Fruit fly (Drosophila melanogaster) whole organism, prepupa: ENCODE results near the gene CG16852.

Experiments used
- Blimp-1 ChIP-seq: fragments of 200-800 bp; sonication (Bioruptor generic); optimal IDR thresholded peaks from 3 replicates; lab custom pipeline; 2017; ENCODE audit warnings: missing biosample characterization, missing genetic modification characterization, mild to moderate bottlenecking, moderate library complexity, missing genetic modification reagents
- CG10631 ChIP-seq: fragments of 200-800 bp; sonication (Bioruptor generic); optimal IDR thresholded peaks from 2 replicates; lab custom pipeline; 2016; ENCODE audit warnings: missing biosample characterization, missing genetic modification characterization
- CG10669 ChIP-seq: fragments of 200-800 bp; sonication (Bioruptor generic); optimal IDR thresholded peaks from 3 replicates; lab custom pipeline; 2018; ENCODE audit warnings: missing biosample characterization, mild to moderate bottlenecking, missing genetic modification characterization, moderate library complexity
- CG11294 ChIP-seq: fragments of 200-800 bp; sonication (Bioruptor generic); IDR thresholded peaks from 2 replicates; pipeline ENCODE4 v1.3.6; 2022; ENCODE audit warnings: missing biosample characterization, missing genetic modification characterization
- CG11902 ChIP-seq: fragments of 200-800 bp; sonication (Bioruptor generic); optimal IDR thresholded peaks from 3 replicates; lab custom pipeline; 2016; ENCODE audit warnings: missing biosample characterization, missing genetic modification characterization
- CG1621 ChIP-seq: fragments of 200-800 bp; sonication (Bioruptor generic); optimal IDR thresholded peaks from 3 replicates; lab custom pipeline; 2018; ENCODE audit warnings: missing biosample characterization, mild to moderate bottlenecking, missing genetic modification characterization
- CG16779 ChIP-seq: fragments of 200-800 bp; sonication (Bioruptor generic); optimal IDR thresholded peaks from 3 replicates; lab custom pipeline; 2017; ENCODE audit warnings: missing biosample characterization, mild to moderate bottlenecking, missing genetic modification characterization
- CG3032 ChIP-seq: fragments of 200-800 bp; optimal IDR thresholded peaks from 2 replicates; lab custom pipeline; 2019; ENCODE audit warnings: missing biosample characterization, mild to moderate bottlenecking, missing genetic modification characterization, moderate library complexity
- CG31627 ChIP-seq: fragments of 200-800 bp; sonication (Bioruptor generic); optimal IDR thresholded peaks from 3 replicates; lab custom pipeline; 2016; ENCODE audit warnings: missing biosample characterization, missing genetic modification characterization
- CG32006 ChIP-seq: fragments of 200-800 bp; sonication (Bioruptor generic); optimal IDR thresholded peaks from 3 replicates; lab custom pipeline; 2017; ENCODE audit warnings: missing biosample characterization, mild to moderate bottlenecking, missing genetic modification characterization
- CG3919 ChIP-seq: fragments of 200-800 bp; sonication (Bioruptor generic); optimal IDR thresholded peaks from 3 replicates; lab custom pipeline; 2016; ENCODE audit warnings: missing biosample characterization, missing genetic modification characterization
- CG6163 ChIP-seq: fragments of 200-800 bp; sonication (Bioruptor generic); IDR thresholded peaks from 3 replicates; pipeline ENCODE4 v1.3.6; 2022; ENCODE audit warnings: missing biosample characterization, missing genetic modification characterization
- CG6276 ChIP-seq: fragments of 200-800 bp; sonication (Bioruptor generic); optimal IDR thresholded peaks from 2 replicates; lab custom pipeline; 2017; ENCODE audit warnings: missing biosample characterization, mild to moderate bottlenecking, missing genetic modification characterization
- CG6792 ChIP-seq: fragments of 200-800 bp; sonication (Bioruptor generic); optimal IDR thresholded peaks from 3 replicates; lab custom pipeline; 2016; ENCODE audit warnings: missing biosample characterization, missing genetic modification characterization
- CG6808 ChIP-seq: fragments of 200-800 bp; sonication (Bioruptor generic); optimal IDR thresholded peaks from 3 replicates; lab custom pipeline; 2017; ENCODE audit warnings: missing biosample characterization, missing genetic modification characterization, mild to moderate bottlenecking, moderate library complexity, missing genetic modification reagents
- CG6854 ChIP-seq: fragments of 200-800 bp; sonication (Bioruptor generic); optimal IDR thresholded peaks from 2 replicates; lab custom pipeline; 2017; ENCODE audit warnings: missing biosample characterization, mild to moderate bottlenecking, missing genetic modification characterization
- CG7368 ChIP-seq: fragments of 200-800 bp; sonication (Bioruptor generic); optimal IDR thresholded peaks from 3 replicates; lab custom pipeline; 2016; ENCODE audit warnings: missing biosample characterization, missing genetic modification characterization
- CG8119 ChIP-seq: fragments of 200-800 bp; sonication (Bioruptor generic); IDR thresholded peaks from 3 replicates; pipeline ENCODE4 v1.3.6; 2022; ENCODE audit warnings: missing biosample characterization, missing genetic modification characterization
- CG8319 ChIP-seq: fragments of 200-800 bp; sonication (Bioruptor generic); optimal IDR thresholded peaks from 3 replicates; lab custom pipeline; 2016; ENCODE audit warnings: missing biosample characterization, missing genetic modification characterization
- CG8632 ChIP-seq: fragments of 200-800 bp; sonication (Bioruptor generic); optimal IDR thresholded peaks from 3 replicates; lab custom pipeline; 2016; ENCODE audit warnings: missing biosample characterization, missing genetic modification characterization
- CG9139 ChIP-seq: fragments of 200-800 bp; sonication (Bioruptor generic); optimal IDR thresholded peaks from 3 replicates; lab custom pipeline; 2017; ENCODE audit warnings: missing biosample characterization, mild to moderate bottlenecking, missing genetic modification characterization
- Eip75B ChIP-seq: fragments of 200-800 bp; sonication (Bioruptor generic); optimal IDR thresholded peaks from 3 replicates; lab custom pipeline; 2016; ENCODE audit warnings: missing biosample characterization, missing genetic modification characterization
- Eip78C ChIP-seq: fragments of 200-800 bp; sonication (Bioruptor generic); peaks from one replicate; lab custom pipeline; 2016; ENCODE audit warnings: missing biosample characterization, missing genetic modification characterization
- Eip93F ChIP-seq: fragments of 200-800 bp; sonication (Bioruptor generic); optimal IDR thresholded peaks from 2 replicates; lab custom pipeline; 2016; ENCODE audit warnings: missing biosample characterization, mild to moderate bottlenecking, missing genetic modification characterization
- Hr39 ChIP-seq: fragments of 200-800 bp; sonication (Bioruptor generic); optimal IDR thresholded peaks from 2 replicates; lab custom pipeline; 2016; ENCODE audit warnings: missing biosample characterization, missing genetic modification characterization
- Hr4 ChIP-seq: fragments of 200-800 bp; sonication (Bioruptor generic); optimal IDR thresholded peaks from 3 replicates; lab custom pipeline; 2016; ENCODE audit warnings: missing biosample characterization, missing genetic modification characterization
- Lpt ChIP-seq: fragments of 200-800 bp; sonication (Bioruptor generic); optimal IDR thresholded peaks from 3 replicates; lab custom pipeline; 2016; ENCODE audit warnings: missing biosample characterization, missing genetic modification characterization
- Met ChIP-seq: fragments of 200-800 bp; sonication (Bioruptor generic); optimal IDR thresholded peaks from 3 replicates; lab custom pipeline; 2016; ENCODE audit warnings: missing biosample characterization, missing genetic modification characterization
- Sox102F ChIP-seq: fragments of 200-800 bp; sonication (Bioruptor generic); optimal IDR thresholded peaks from 2 replicates; lab custom pipeline; 2016; ENCODE audit warnings: missing biosample characterization, mild to moderate bottlenecking, missing genetic modification characterization
- Sox14 ChIP-seq: fragments of 200-800 bp; sonication (Bioruptor generic); optimal IDR thresholded peaks from 3 replicates; lab custom pipeline; 2016; ENCODE audit warnings: missing biosample characterization, missing genetic modification characterization
- achi ChIP-seq: fragments of 200-800 bp; sonication (Bioruptor generic); optimal IDR thresholded peaks from 3 replicates; lab custom pipeline; 2016; ENCODE audit warnings: missing biosample characterization, missing genetic modification characterization
- acj6 ChIP-seq: fragments of 200-800 bp; sonication (Bioruptor generic); optimal IDR thresholded peaks from 3 replicates; lab custom pipeline; 2016; ENCODE audit warnings: missing biosample characterization, missing genetic modification characterization
- cyc ChIP-seq: fragments of 200-800 bp; sonication (Bioruptor generic); optimal IDR thresholded peaks from 3 replicates; lab custom pipeline; 2016; ENCODE audit warnings: missing biosample characterization, missing genetic modification characterization
- dac ChIP-seq: fragments of 200-800 bp; sonication (Bioruptor generic); optimal IDR thresholded peaks from 2 replicates; lab custom pipeline; 2017; ENCODE audit warnings: missing biosample characterization, mild to moderate bottlenecking, missing genetic modification characterization
- eg ChIP-seq: fragments of 200-800 bp; sonication (Bioruptor generic); IDR thresholded peaks from 3 replicates; pipeline ENCODE4 v1.3.6; 2022; ENCODE audit warnings: missing biosample characterization, missing genetic modification characterization
- esn ChIP-seq: fragments of 200-800 bp; sonication (Bioruptor generic); optimal IDR thresholded peaks from 2 replicates; lab custom pipeline; 2016; ENCODE audit warnings: missing biosample characterization, mild to moderate bottlenecking, missing genetic modification characterization, moderate library complexity
- fd59A ChIP-seq: fragments of 200-800 bp; sonication (Bioruptor generic); optimal IDR thresholded peaks from 2 replicates; lab custom pipeline; 2017; ENCODE audit warnings: missing biosample characterization, mild to moderate bottlenecking, missing genetic modification characterization, missing genetic modification reagents
- fd85E ChIP-seq: fragments of 200-800 bp; sonication (Bioruptor generic); optimal IDR thresholded peaks from 3 replicates; lab custom pipeline; 2016; ENCODE audit warnings: missing biosample characterization, missing genetic modification characterization
- fkh ChIP-seq: fragments of 200-800 bp; sonication (Bioruptor generic); optimal IDR thresholded peaks from 3 replicates; lab custom pipeline; 2017; ENCODE audit warnings: missing biosample characterization, mild to moderate bottlenecking, missing genetic modification characterization, moderate library complexity
- net ChIP-seq: fragments of 200-800 bp; sonication (Bioruptor generic); optimal IDR thresholded peaks from 3 replicates; lab custom pipeline; 2016; ENCODE audit warnings: missing biosample characterization, missing genetic modification characterization
- salr ChIP-seq, 2 experiments: fragments of 200-800 bp; sonication (Bioruptor generic); optimal IDR thresholded peaks; 3 replicates each; lab custom pipeline; 2016 to 2018; ENCODE audit warnings: missing biosample characterization in 2 of 2, missing genetic modification characterization in 2 of 2, mild to moderate bottlenecking in 1 of 2
- svp ChIP-seq: fragments of 200-800 bp; sonication (Bioruptor generic); peaks from one replicate; lab custom pipeline; 2016; ENCODE audit warnings: missing biosample characterization, missing genetic modification characterization
- topi ChIP-seq: fragments of 200-800 bp; sonication (Bioruptor generic); optimal IDR thresholded peaks from 3 replicates; lab custom pipeline; 2016; ENCODE audit warnings: missing biosample characterization, missing genetic modification characterization
- vri ChIP-seq: fragments of 200-800 bp; sonication (Bioruptor generic); optimal IDR thresholded peaks from 3 replicates; lab custom pipeline; 2016; ENCODE audit warnings: missing biosample characterization, mild to moderate bottlenecking, missing genetic modification characterization

The CG16852 gene

dm6 chr2L:13512182-13513032 lies 28.1 kb upstream of the CG16852 start (continued):
- TF ChIP-seq cyc (GFP tag; lab: Kevin White, UChicago) (peak; percentile 15), CG1621 (no peak), dac (GFP tag; lab: Kevin White, UChicago) (no peak), eg (GFP tag; lab: Robert Waterston, UW) (peak; percentile 58), CG31627 (peak; percentile 42), fkh (GFP tag; lab: Kevin White, UChicago) (peak; percentile 25), Sox14 (no peak), salr (GFP tag; optimal IDR thresholded peaks at IDR 0.05; lab: Kevin White, UChicago) (peak in 1 of 2 experiments; percentile 28), CG6808 (GFP tag; lab: Kevin White, UChicago) (no peak)

- TF ChIP-seq Blimp-1 (GFP tag; lab: Kevin White, UChicago), result no peak
- no peak for TF ChIP-seq Sox14
- TF ChIP-seq CG3919 (GFP tag; lab: Kevin White, UChicago), result no peak
- TF ChIP-seq dac (GFP tag; lab: Kevin White, UChicago), result no peak
- TF ChIP-seq CG3032 (tag; lab: Kevin White, UChicago), result no peak
Measured at dm6 chr2L:13513033-13513330, 27.6 kb upstream of the CG16852 start.

DNA sequence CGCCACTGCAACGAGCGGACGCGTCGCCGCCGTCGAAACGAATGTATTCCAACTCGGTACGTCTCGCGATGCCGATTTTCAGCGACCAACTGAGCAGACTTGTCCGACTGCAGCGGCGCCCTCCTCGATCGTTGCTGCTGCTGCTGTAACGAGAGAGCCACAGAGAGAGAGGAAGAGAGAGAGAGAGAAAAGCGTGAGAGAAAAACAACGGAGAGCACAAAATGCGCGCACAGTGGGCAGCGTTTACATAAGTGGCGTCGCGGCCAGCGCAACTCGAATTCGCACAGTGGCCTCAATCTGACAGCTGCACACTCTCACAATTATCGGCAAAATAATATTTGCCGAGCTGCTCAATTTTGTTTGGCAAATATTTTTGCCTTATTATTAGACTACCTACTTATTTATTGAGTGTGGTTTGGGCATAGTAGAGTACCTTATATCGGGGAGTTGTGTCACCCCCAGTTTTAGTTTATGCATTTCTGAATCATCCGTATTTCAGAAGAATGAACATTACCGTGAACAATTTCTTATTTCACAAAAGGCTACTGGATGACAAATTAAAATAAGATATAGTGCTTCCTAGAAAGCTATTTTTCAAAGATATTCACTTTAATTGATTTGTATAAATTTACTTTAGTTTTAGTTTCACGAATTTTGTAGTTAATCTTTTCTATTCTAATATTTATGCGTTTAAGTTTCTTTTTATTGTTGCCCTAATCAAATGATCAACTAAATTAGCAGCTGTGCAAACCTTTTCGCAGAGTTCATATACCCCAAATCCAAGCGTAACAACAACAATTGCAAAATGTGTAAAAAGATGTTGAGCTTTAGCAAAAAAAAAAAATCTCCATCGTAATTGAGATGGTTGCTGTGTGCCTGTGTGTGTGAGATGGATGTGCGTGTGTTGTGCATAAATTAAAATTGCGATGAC lies 27.0 kb upstream of the CG16852 start:
- peak; percentile 61 for TF ChIP-seq Sox102F (GFP tag; lab: Kevin White, UChicago)
- TF ChIP-seq CG10669 (GFP tag; lab: Kevin White, UChicago), result peak; percentile 42
- TF ChIP-seq topi (GFP tag; lab: Kevin White, UChicago), result peak; percentile 78
- TF ChIP-seq fd85E (GFP tag; lab: Kevin White, UChicago), result peak; percentile 27
- TF ChIP-seq Lpt (GFP tag; lab: Kevin White, UChicago), result no peak
- peak; percentile 77 for TF ChIP-seq Met (GFP tag; lab: Kevin White, UChicago)
- TF ChIP-seq CG3032 (tag; lab: Kevin White, UChicago), result peak; percentile 46
- peak; percentile 67 for TF ChIP-seq Eip75B (GFP tag; lab: Kevin White, UChicago)
- TF ChIP-seq achi (GFP tag; lab: Kevin White, UChicago), result peak; percentile 43
- peak; percentile 58 for TF ChIP-seq acj6 (GFP tag; lab: Kevin White, UChicago)
- peak; percentile 68 for TF ChIP-seq CG31627
- peak; percentile 83 for TF ChIP-seq CG6163 (GFP tag; lab: Robert Waterston, UW)
- peak; percentile 89 for TF ChIP-seq vri (GFP tag; lab: Kevin White, UChicago)
- TF ChIP-seq net, result peak; percentile 58
- TF ChIP-seq CG6276 (GFP tag; lab: Kevin White, UChicago), result peak; percentile 50
- peak; percentile 86 for TF ChIP-seq esn (GFP tag; lab: Kevin White, UChicago)
- peak; percentile 84 for TF ChIP-seq CG32006 (GFP tag; lab: Kevin White, UChicago)
- peak; percentile 60 for TF ChIP-seq CG6792 (GFP tag; lab: Kevin White, UChicago)
- peak; percentile 89 for TF ChIP-seq svp (GFP tag; lab: Kevin White, UChicago)
- TF ChIP-seq Blimp-1 (GFP tag; lab: Kevin White, UChicago), result no peak
- no peak for TF ChIP-seq Eip93F (GFP tag; lab: Kevin White, UChicago)
- TF ChIP-seq Hr4 (GFP tag; lab: Kevin White, UChicago), result peak; percentile 69
- peak; percentile 57 for TF ChIP-seq fd59A (GFP tag; lab: Kevin White, UChicago)
- peak; percentile 57 for TF ChIP-seq CG10631 (GFP tag; lab: Kevin White, UChicago)
- peak; percentile 56 for TF ChIP-seq CG11902 (GFP tag; lab: Kevin White, UChicago)
- TF ChIP-seq CG16779 (tag; lab: Kevin White, UChicago), result no peak
- TF ChIP-seq CG8319, result peak; percentile 11
- peak; percentile 72 for TF ChIP-seq CG6854
- peak; percentile 51 for TF ChIP-seq CG7368 (GFP tag; lab: Kevin White, UChicago)
- no peak for TF ChIP-seq CG6808 (GFP tag; lab: Kevin White, UChicago)
- TF ChIP-seq CG9139 (GFP tag; lab: Kevin White, UChicago), result peak; percentile 55
- peak; percentile 44; the same call in 2 of the 3 replicates for TF ChIP-seq CG8119 (GFP tag; lab: Robert Waterston, UW)
- peak; percentile 62 for TF ChIP-seq CG8632 (GFP tag; lab: Kevin White, UChicago)
- peak; percentile 21; the same call in 1 of the 2 replicates for TF ChIP-seq CG11294 (GFP tag; lab: Robert Waterston, UW)
- TF ChIP-seq Hr39 (GFP tag; lab: Kevin White, UChicago), result peak; percentile 78
- peak; percentile 95 for TF ChIP-seq Eip78C
